Fruit fly (Drosophila melanogaster) S2 (cell line): ENCODE data around the gene gukh.

ENCODE experiments used
- CG8478 ChIP-seq: fragments of >200 bp; optimal IDR thresholded peaks from 2 replicates; lab custom pipeline; 2018
- CTCF ChIP-seq, 2 experiments: fragments of >200 bp; optimal IDR thresholded peaks; 2 replicates each; lab custom pipeline; 2018

dm6 chr3R:19065474-19065873, 81.6 kb downstream of the gukh start:
- TF ChIP-seq CTCF (optimal IDR thresholded peaks at IDR 0.05; lab: Kevin White, UChicago) (no peak), CG8478 (lab: Kevin White, UChicago) (no peak)
